Fruit fly (Drosophila melanogaster): ENCODE results near the gene CG3198.

The CG3198 gene

dm6 chrX:6681467-6681866, 7.7 kb upstream of the CG3198 start, which contains the start of gene Fum2:
Gene Fum2, plus strand, starts transcription at chrX:6681767.
- TF ChIP-seq CTCF (optimal IDR thresholded peaks at IDR 0.05) (no peak), CG8478 (optimal IDR thresholded peaks at IDR 0.05) (no peak)

dm6 chrX:6679502-6679810, 5.7 kb upstream of the CG3198 start:
- no peak for TF ChIP-seq CTCF (optimal IDR thresholded peaks at IDR 0.05)
- TF ChIP-seq CG8478 (optimal IDR thresholded peaks at IDR 0.05), result no peak

dm6 chrX:6678635-6679501, 5.1 kb upstream of the CG3198 start, which contains the start of gene ND-ASHI:
Gene ND-ASHI, minus strand, starts transcription at chrX:6679118.
- no peak for TF ChIP-seq CG8478 (optimal IDR thresholded peaks at IDR 0.05)
- TF ChIP-seq CTCF (optimal IDR thresholded peaks at IDR 0.05), result no peak

dm6 chrX:6677826-6678489, 4.2 kb upstream of the CG3198 start, which contains the start of gene Fum1:
Gene Fum1, plus strand, starts transcription at chrX:6678424.
- TF ChIP-seq CG8478 (optimal IDR thresholded peaks at IDR 0.05) (no peak), CTCF (optimal IDR thresholded peaks at IDR 0.05) (no peak)

- TF ChIP-seq CTCF (optimal IDR thresholded peaks at IDR 0.05), result no peak
Measured at dm6 chrX:6663976-6664375, 9.8 kb downstream of the CG3198 start.

- TF ChIP-seq CG8478 (optimal IDR thresholded peaks at IDR 0.05) (no peak), CTCF (optimal IDR thresholded peaks at IDR 0.05) (no peak)
Measured at dm6 chrX:6662876-6663551, 10.8 kb downstream of the CG3198 start.

- no peak for TF ChIP-seq CTCF (optimal IDR thresholded peaks at IDR 0.05)
- no peak for TF ChIP-seq CG8478 (optimal IDR thresholded peaks at IDR 0.05)
Measured at dm6 chrX:6662378-6662777, 11.4 kb downstream of the CG3198 start.

- TF ChIP-seq CTCF (optimal IDR thresholded peaks at IDR 0.05) (no peak), CG8478 (optimal IDR thresholded peaks at IDR 0.05) (no peak)
Measured at dm6 chrX:6661880-6662279, 11.9 kb downstream of the CG3198 start.

dm6 chrX:6661392-6661837, 12.4 kb downstream of the CG3198 start, which contains the start of the genes CG3224 and Ctr1A:
Gene CG3224, minus strand, starts transcription at chrX:6661462.
Gene Ctr1A, plus strand, starts transcription at chrX:6661647.
- TF ChIP-seq CTCF (optimal IDR thresholded peaks at IDR 0.05) (no peak), CG8478 (optimal IDR thresholded peaks at IDR 0.05) (no peak)

- TF ChIP-seq CTCF (optimal IDR thresholded peaks at IDR 0.05) (no peak), CG8478 (optimal IDR thresholded peaks at IDR 0.05) (no peak)
Measured at dm6 chrX:6659919-6660318, 13.9 kb downstream of the CG3198 start.

- TF ChIP-seq CG8478 (optimal IDR thresholded peaks at IDR 0.05) (no peak), CTCF (optimal IDR thresholded peaks at IDR 0.05) (no peak)
Measured at dm6 chrX:6656626-6657558, 16.9 kb downstream of the CG3198 start.

dm6 chrX:6656023-6656594, 17.7 kb downstream of the CG3198 start:
- TF ChIP-seq CG8478 (optimal IDR thresholded peaks at IDR 0.05), result no peak
- no peak for TF ChIP-seq CTCF (optimal IDR thresholded peaks at IDR 0.05)

dm6 chrX:6654198-6654831, 19.5 kb downstream of the CG3198 start, which contains the start of the genes CG3226 and Cdc7:
Gene CG3226, minus strand, starts transcription at chrX:6654248.
Gene Cdc7, plus strand, starts transcription at chrX:6654541.
- TF ChIP-seq CTCF (optimal IDR thresholded peaks at IDR 0.05), result peak in 1 of 2 experiments; percentile 39
- TF ChIP-seq CG8478 (optimal IDR thresholded peaks at IDR 0.05), result no peak
